Worm (Caenorhabditis elegans): ENCODE data around the gene C14C10.5.

C14C10.5 gene

ce11 chrV:12635218-12635617, 35.2 kb downstream of the C14C10.5 start (continued):
- TF ChIP-seq egl-27 (tag; optimal IDR thresholded peaks at IDR 0.05) (no peak), ztf-11 (tag; optimal IDR thresholded peaks at IDR 0.05) (no peak), elt-1 (tag; optimal IDR thresholded peaks at IDR 0.05) (no peak), nhr-77 (tag; optimal IDR thresholded peaks at IDR 0.05) (no peak), nhr-67 (tag; optimal IDR thresholded peaks at IDR 0.05) (no peak), elt-3 (tag; optimal IDR thresholded peaks at IDR 0.05) (no peak), zag-1 (tag; optimal IDR thresholded peaks at IDR 0.05) (no peak), ama-1 (optimal IDR thresholded peaks at IDR 0.05) (no peak), skn-1 (tag; optimal IDR thresholded peaks at IDR 0.05) (no peak), eor-1 (tag; optimal IDR thresholded peaks at IDR 0.05) (no peak), mdl-1 (tag; optimal IDR thresholded peaks at IDR 0.05) (no peak), ceh-9 (tag; optimal IDR thresholded peaks at IDR 0.05) (no peak), nhr-43 (tag; optimal IDR thresholded peaks at IDR 0.05; ENCODE audit: poor library complexity, severe bottlenecking) (peak; percentile 23), R02D3.7 (tag; optimal IDR thresholded peaks at IDR 0.05) (no peak), nhr-11 (tag; optimal IDR thresholded peaks at IDR 0.05) (no peak), ztf-4 (tag; optimal IDR thresholded peaks at IDR 0.05) (no peak)

ce11 chrV:12636248-12636647, 36.3 kb downstream of the C14C10.5 start:
- no peak for TF ChIP-seq skn-1 (tag; optimal IDR thresholded peaks at IDR 0.05)
- TF ChIP-seq fkh-2 (tag; optimal IDR thresholded peaks at IDR 0.05), result no peak
- TF ChIP-seq nhr-25 (tag; optimal IDR thresholded peaks at IDR 0.05), result peak; percentile 63
- peak; percentile 2 for TF ChIP-seq egl-5 (tag; optimal IDR thresholded peaks at IDR 0.05)

ce11 chrV:12637238-12637690, 37.3 kb downstream of the C14C10.5 start, which contains the start of gene F56H9.2:
F56H9.2 (plus strand) TSS chrV:12637663.
- TF ChIP-seq tbx-2 (tag; optimal IDR thresholded peaks at IDR 0.05) (peak; percentile 11), nhr-77 (tag; optimal IDR thresholded peaks at IDR 0.05) (no peak), nhr-28 (tag; optimal IDR thresholded peaks at IDR 0.05) (no peak), mml-1 (tag; optimal IDR thresholded peaks at IDR 0.05) (peak; percentile 96), fkh-2 (tag; optimal IDR thresholded peaks at IDR 0.05) (no peak), nhr-25 (tag; optimal IDR thresholded peaks at IDR 0.05) (peak; percentile 93), egl-27 (tag; optimal IDR thresholded peaks at IDR 0.05) (peak; percentile 74), ztf-11 (tag; optimal IDR thresholded peaks at IDR 0.05) (no peak), ceh-28 (tag; optimal IDR thresholded peaks at IDR 0.05) (peak; percentile 61), elt-1 (tag; optimal IDR thresholded peaks at IDR 0.05) (peak; percentile 19), elt-2 (tag; optimal IDR thresholded peaks at IDR 0.05) (peak; percentile 85), aly-2 (tag; optimal IDR thresholded peaks at IDR 0.05) (no peak), ZK546.5 (tag; optimal IDR thresholded peaks at IDR 0.05) (no peak), R02D3.7 (tag; optimal IDR thresholded peaks at IDR 0.05) (peak; percentile 27), hmg-11 (tag; optimal IDR thresholded peaks at IDR 0.05) (no peak), elt-3 (tag; optimal IDR thresholded peaks at IDR 0.05) (no peak), ceh-9 (tag; optimal IDR thresholded peaks at IDR 0.05) (no peak), snpc-4 (tag; optimal IDR thresholded peaks at IDR 0.05) (no peak), skn-1 (tag; optimal IDR thresholded peaks at IDR 0.05) (no peak), jun-1 (tag; optimal IDR thresholded peaks at IDR 0.05) (peak; percentile 62), nhr-43 (tag; optimal IDR thresholded peaks at IDR 0.05; ENCODE audit: poor library complexity, severe bottlenecking) (peak; percentile 89), pha-4 (tag; optimal IDR thresholded peaks at IDR 0.05) (peak; percentile 90), nhr-23 (tag; optimal IDR thresholded peaks at IDR 0.05) (peak; percentile 71), nhr-11 (tag; optimal IDR thresholded peaks at IDR 0.05) (no peak), fkh-10 (GFP tag; optimal IDR thresholded peaks at IDR 0.05) (no peak), unc-39 (tag; optimal IDR thresholded peaks at IDR 0.05) (no peak), daf-12 (tag; optimal IDR thresholded peaks at IDR 0.05) (no peak), ama-1 (optimal IDR thresholded peaks at IDR 0.05) (peak; percentile 8), nfya-1 (tag; optimal IDR thresholded peaks at IDR 0.05; ENCODE audit: insufficient read depth) (peak; percentile 64), ztf-4 (tag; optimal IDR thresholded peaks at IDR 0.05) (no peak), pqm-1 (tag; optimal IDR thresholded peaks at IDR 0.05) (peak; percentile 71), lin-15B (tag; optimal IDR thresholded peaks at IDR 0.05) (no peak), nhr-76 (tag; optimal IDR thresholded peaks at IDR 0.05) (no peak), nhr-12 (tag; optimal IDR thresholded peaks at IDR 0.05) (no peak), ceh-82 (tag; optimal IDR thresholded peaks at IDR 0.05) (no peak), mdl-1 (tag; optimal IDR thresholded peaks at IDR 0.05) (peak; percentile 72), lin-39 (tag; optimal IDR thresholded peaks at IDR 0.05) (no peak), fos-1 (tag; optimal IDR thresholded peaks at IDR 0.05) (no peak), nhr-67 (tag; optimal IDR thresholded peaks at IDR 0.05) (no peak), eor-1 (tag; optimal IDR thresholded peaks at IDR 0.05) (no peak), zag-1 (tag; optimal IDR thresholded peaks at IDR 0.05) (no peak), sea-2 (GFP tag; optimal IDR thresholded peaks at IDR 0.05) (no peak), unc-62 (GFP tag; optimal IDR thresholded peaks at IDR 0.05) (no peak), nhr-237 (tag; optimal IDR thresholded peaks at IDR 0.05) (no peak), ceh-16 (tag; optimal IDR thresholded peaks at IDR 0.05) (no peak), lsy-12 (tag; optimal IDR thresholded peaks at IDR 0.05) (no peak), egl-5 (tag; optimal IDR thresholded peaks at IDR 0.05) (no peak)

All from whole organism, L3 larva.